Worm (Caenorhabditis elegans): Measurements from ENCODE around the gene vps-54.

DNA sequence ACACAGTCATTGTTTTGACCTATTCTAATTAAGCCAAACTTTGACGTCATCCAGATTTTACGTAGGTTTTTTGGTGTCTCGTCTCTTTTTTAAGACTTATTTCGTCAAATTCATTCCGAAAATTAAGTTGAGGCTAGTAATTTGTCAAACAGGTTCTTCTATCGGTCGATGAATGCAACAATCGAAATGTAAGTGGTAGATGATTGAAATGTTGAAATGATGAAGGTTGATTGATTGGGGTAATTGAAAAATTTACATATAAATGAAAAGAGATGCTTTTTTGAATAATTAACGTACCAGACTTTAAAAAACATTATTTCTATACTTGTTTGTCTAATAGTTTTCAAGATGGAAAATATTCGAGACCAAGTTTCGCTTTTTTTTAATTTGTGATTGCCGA is 19.9 kb downstream of the vps-54 start:
- TF ChIP-seq pes-1 (GFP tag; IDR thresholded peaks at IDR 0.05), result no peak
- TF ChIP-seq flt-1 (GFP tag; IDR thresholded peaks at IDR 0.05), result no peak
- TF ChIP-seq ceh-13 (GFP tag; optimal IDR thresholded peaks at IDR 0.05), result no peak
- TF ChIP-seq tbx-37 (GFP tag; conservative IDR thresholded peaks at IDR 0.05), result no peak

All from whole organism, early embryonic.